Worm (Caenorhabditis elegans) whole organism, L4 larva: ENCODE data around the gene AH9.6.

Experiments used
- D1046.2 ChIP-seq: fragments of 200-800 bp; sonication (Bioruptor generic); IDR thresholded peaks from 2 replicates; pipeline ENCODE4 v1.3.6; 2022; ENCODE audit warnings: missing genetic modification characterization, missing compliant biosample characterization
- F37D6.2 ChIP-seq: sonication (generic microtip); optimal IDR thresholded peaks from 2 replicates; lab custom pipeline; 2016; ENCODE audit warnings: mild to moderate bottlenecking, missing genetic modification characterization, missing compliant biosample characterization
- F44E2.7 ChIP-seq: fragments of 200-800 bp; sonication (Bioruptor generic); IDR thresholded peaks from 2 replicates; pipeline ENCODE4 v2.1.2; 2022; ENCODE audit warnings: missing genetic modification characterization, missing compliant biosample characterization
- R02D3.7 ChIP-seq: fragments of 150-350 bp; sonication (generic microtip); optimal IDR thresholded peaks from 3 replicates; lab custom pipeline; 2014; ENCODE audit warnings: missing biosample characterization, missing genetic modification characterization
- T20F7.1 ChIP-seq: fragments of 200-800 bp; sonication (Bioruptor generic); optimal IDR thresholded peaks from 2 replicates; lab custom pipeline; 2018; ENCODE audit warnings: mild to moderate bottlenecking, missing genetic modification characterization, missing compliant biosample characterization
- T26A8.4 ChIP-seq: fragments of 200-800 bp; sonication (Bioruptor generic); IDR thresholded peaks from 2 replicates; pipeline ENCODE4 v1.3.6; 2022; ENCODE audit warnings: missing genetic modification characterization, missing compliant biosample characterization
- Y75B8A.6 ChIP-seq: fragments of 200-800 bp; sonication (Bioruptor generic); IDR thresholded peaks from 2 replicates; pipeline ENCODE4 v1.3.6; 2022; ENCODE audit warnings: missing genetic modification reagents, missing genetic modification characterization, missing compliant biosample characterization
- aha-1 ChIP-seq: fragments of 150-350 bp; peaks from one replicate; lab custom pipeline; 2014; ENCODE audit warnings: missing biosample characterization, missing genetic modification characterization
- ama-1 ChIP-seq: fragments of 150-350 bp; optimal IDR thresholded peaks from 2 replicates; lab custom pipeline; 2014; ENCODE audit warnings: inconsistent platforms, mixed read lengths
- arid-1 ChIP-seq: fragments of 200-800 bp; sonication (Bioruptor generic); conservative IDR thresholded peaks from 2 replicates; pipeline ENCODE4 v1.3.6; 2022; ENCODE audit warnings: missing genetic modification reagents, missing genetic modification characterization, missing compliant biosample characterization
- ceh-20 ChIP-seq: fragments of 200-800 bp; sonication (Bioruptor generic); IDR thresholded peaks from 2 replicates; pipeline ENCODE4 v1.3.6; 2022; ENCODE audit warnings: missing genetic modification reagents, missing genetic modification characterization, missing compliant biosample characterization
- ceh-28 ChIP-seq: fragments of 150-350 bp; optimal IDR thresholded peaks from 2 replicates; lab custom pipeline; 2014; ENCODE audit warnings: missing biosample characterization, missing genetic modification reagents, missing genetic modification characterization
- ceh-32 ChIP-seq: sonication (generic microtip); optimal IDR thresholded peaks from 2 replicates; lab custom pipeline; 2016; ENCODE audit warnings: mild to moderate bottlenecking, missing genetic modification characterization, missing compliant biosample characterization; ENCODE audit not compliant: poor library complexity
- ceh-44 ChIP-seq: fragments of 200-800 bp; sonication (Bioruptor generic); IDR thresholded peaks from 2 replicates; pipeline ENCODE4 v1.3.6; 2022; ENCODE audit warnings: missing genetic modification reagents, missing genetic modification characterization, missing compliant biosample characterization
- ceh-82 ChIP-seq: sonication (generic microtip); optimal IDR thresholded peaks from 2 replicates; lab custom pipeline; 2017; ENCODE audit warnings: missing biosample characterization, missing genetic modification characterization
- ces-1 ChIP-seq: fragments of 150-350 bp; sonication (generic microtip); optimal IDR thresholded peaks from 4 replicates; lab custom pipeline; 2014; ENCODE audit warnings: missing biosample characterization, missing genetic modification reagents, missing genetic modification characterization
- cey-2 ChIP-seq: sonication (generic microtip); optimal IDR thresholded peaks from 3 replicates; lab custom pipeline; 2017; ENCODE audit warnings: missing genetic modification characterization, mild to moderate bottlenecking, missing compliant biosample characterization, antibody characterized with exemption, borderline replicate concordance; ENCODE audit not compliant: insufficient read depth
- daf-12 ChIP-seq: fragments of 150-350 bp; optimal IDR thresholded peaks from 2 replicates; lab custom pipeline; 2014; ENCODE audit warnings: missing biosample characterization, missing genetic modification reagents, missing genetic modification characterization
- daf-19 ChIP-seq: fragments of 200-800 bp; sonication (Bioruptor generic); conservative IDR thresholded peaks from 2 replicates; pipeline ENCODE4 v1.3.6; 2022; ENCODE audit warnings: missing genetic modification characterization, missing compliant biosample characterization
- daf-8 ChIP-seq: fragments of 200-800 bp; sonication (Bioruptor generic); IDR thresholded peaks from 2 replicates; pipeline ENCODE4 v1.3.6; 2022; ENCODE audit warnings: missing genetic modification characterization, missing compliant biosample characterization
- dmd-8 ChIP-seq: fragments of 200-800 bp; sonication (Bioruptor generic); IDR thresholded peaks from 2 replicates; pipeline ENCODE4 v1.3.6; 2022; ENCODE audit warnings: missing genetic modification characterization, missing compliant biosample characterization
- dmd-9 ChIP-seq: fragments of 200-800 bp; sonication (Bioruptor generic); IDR thresholded peaks from 2 replicates; pipeline ENCODE4 v1.3.6; 2022; ENCODE audit warnings: missing genetic modification reagents, missing genetic modification characterization, missing compliant biosample characterization
- dve-1 ChIP-seq: sonication (generic microtip); optimal IDR thresholded peaks from 2 replicates; lab custom pipeline; 2017; ENCODE audit warnings: antibody characterized with exemption, mild to moderate bottlenecking, missing genetic modification characterization, missing compliant biosample characterization; ENCODE audit not compliant: insufficient read depth
- egl-43 ChIP-seq: fragments of 200-800 bp; sonication (Bioruptor generic); IDR thresholded peaks from 2 replicates; pipeline ENCODE4 v1.3.6; 2022; ENCODE audit warnings: missing genetic modification reagents, missing genetic modification characterization, missing compliant biosample characterization
- gei-8 ChIP-seq: fragments of 200-800 bp; sonication (Bioruptor generic); optimal IDR thresholded peaks from 2 replicates; lab custom pipeline; 2018; ENCODE audit warnings: mild to moderate bottlenecking, missing genetic modification characterization, missing compliant biosample characterization
- hlh-11 ChIP-seq: fragments of 200-800 bp; sonication (Bioruptor generic); optimal IDR thresholded peaks from 2 replicates; lab custom pipeline; 2018; ENCODE audit warnings: mild to moderate bottlenecking, missing genetic modification characterization, missing compliant biosample characterization
- hlh-30 ChIP-seq: sonication (generic microtip); optimal IDR thresholded peaks from 2 replicates; lab custom pipeline; 2017; ENCODE audit warnings: antibody characterized with exemption, mild to moderate bottlenecking, missing genetic modification characterization, missing compliant biosample characterization; ENCODE audit not compliant: insufficient read depth
- jun-1 ChIP-seq: fragments of 150-350 bp; optimal IDR thresholded peaks from 2 replicates; lab custom pipeline; 2014; ENCODE audit warnings: missing biosample characterization, missing genetic modification reagents, missing genetic modification characterization
- lin-1 ChIP-seq: fragments of 200-800 bp; sonication (Bioruptor generic); IDR thresholded peaks from 2 replicates; pipeline ENCODE4 v1.3.6; 2022; ENCODE audit warnings: missing genetic modification reagents, missing genetic modification characterization, missing compliant biosample characterization
- madf-9 ChIP-seq: fragments of 200-800 bp; sonication (Bioruptor generic); conservative IDR thresholded peaks from 2 replicates; pipeline ENCODE4 v1.3.6; 2022; ENCODE audit warnings: missing genetic modification reagents, missing genetic modification characterization, missing compliant biosample characterization
- mdl-1 ChIP-seq, 2 experiments: fragments of 150-350 bp in 1 of 2; sonication (generic microtip) in 1 of 2; optimal IDR thresholded peaks; 2 replicates each; lab custom pipeline; 2014 to 2017; ENCODE audit warnings: missing biosample characterization in 2 of 2, missing genetic modification characterization in 2 of 2
- mes-2 ChIP-seq: sonication (generic microtip); optimal IDR thresholded peaks from 2 replicates; lab custom pipeline; 2016; ENCODE audit warnings: missing genotype, mild to moderate bottlenecking, missing genetic modification characterization, missing compliant biosample characterization; ENCODE audit not compliant: poor library complexity, severe bottlenecking
- mxl-2 ChIP-seq: fragments of 200-800 bp; sonication (Bioruptor generic); conservative IDR thresholded peaks from 2 replicates; pipeline ENCODE4 v1.3.6; 2022; ENCODE audit warnings: missing genetic modification reagents, missing genetic modification characterization, missing compliant biosample characterization
- mxl-3 ChIP-seq: fragments of 200-800 bp; sonication (Bioruptor generic); optimal IDR thresholded peaks from 2 replicates; lab custom pipeline; 2018; ENCODE audit warnings: mild to moderate bottlenecking, missing genetic modification characterization, missing compliant biosample characterization
- nhr-10 ChIP-seq: fragments of 150-350 bp; optimal IDR thresholded peaks from 2 replicates; lab custom pipeline; 2014; ENCODE audit warnings: missing biosample characterization, missing genetic modification characterization
- nhr-102 ChIP-seq: sonication (generic microtip); optimal IDR thresholded peaks from 2 replicates; lab custom pipeline; 2016; ENCODE audit warnings: mild to moderate bottlenecking, missing genetic modification characterization, moderate library complexity, missing compliant biosample characterization
- nhr-11 ChIP-seq: fragments of 150-350 bp; optimal IDR thresholded peaks from 2 replicates; lab custom pipeline; 2014; ENCODE audit warnings: missing biosample characterization, missing genetic modification characterization
- nhr-111 ChIP-seq: fragments of 200-800 bp; sonication (Bioruptor generic); optimal IDR thresholded peaks from 2 replicates; lab custom pipeline; 2018; ENCODE audit warnings: mild to moderate bottlenecking, missing genetic modification characterization, missing compliant biosample characterization
- nhr-25 ChIP-seq: sonication (generic microtip); optimal IDR thresholded peaks from 2 replicates; lab custom pipeline; 2017; ENCODE audit warnings: missing genetic modification characterization, mild to moderate bottlenecking, missing compliant biosample characterization, antibody characterized with exemption, moderate library complexity, borderline replicate concordance; ENCODE audit not compliant: insufficient read depth
- nhr-76 ChIP-seq: fragments of 150-350 bp; optimal IDR thresholded peaks from 2 replicates; lab custom pipeline; 2014; ENCODE audit warnings: missing biosample characterization, missing genetic modification characterization
- pha-4 ChIP-seq, 2 experiments: fragments of 150-350 bp in 1 of 2; fragments of 200-800 bp in 1 of 2; sonication (Bioruptor generic) in 1 of 2; IDR thresholded peaks in 1 of 2; optimal IDR thresholded peaks in 1 of 2; 2 replicates each; pipeline versions ENCODE4 v1.3.6 to Lab custom; 2014 to 2022; ENCODE audit warnings: missing genetic modification characterization in 2 of 2, missing genetic modification reagents in 2 of 2, missing biosample characterization in 1 of 2, missing compliant biosample characterization in 1 of 2
- snpc-1.2 ChIP-seq: fragments of 200-800 bp; sonication (Bioruptor generic); IDR thresholded peaks from 2 replicates; pipeline ENCODE4 v1.3.6; 2022; ENCODE audit warnings: missing genetic modification reagents, missing genetic modification characterization, missing compliant biosample characterization
- spr-3 ChIP-seq: fragments of 200-800 bp; sonication (Bioruptor generic); optimal IDR thresholded peaks from 2 replicates; lab custom pipeline; 2018; ENCODE audit warnings: mild to moderate bottlenecking, missing genetic modification characterization, missing compliant biosample characterization
- tag-97 ChIP-seq: fragments of 200-800 bp; sonication (Bioruptor generic); IDR thresholded peaks from 2 replicates; pipeline ENCODE4 v1.3.6; 2022; ENCODE audit warnings: missing genetic modification characterization, missing compliant biosample characterization
- unc-130 ChIP-seq: sonication (generic microtip); optimal IDR thresholded peaks from 2 replicates; lab custom pipeline; 2016; ENCODE audit warnings: missing genetic modification reagents, missing genetic modification characterization, missing compliant biosample characterization
- unc-62 ChIP-seq, 3 experiments: fragments of 150-350 bp in 1 of 3; sonication (generic microtip); optimal IDR thresholded peaks in 2 of 3; peaks in 1 of 3; 1 replicate in 1 of 3; 2 replicates in 2 of 3; lab custom pipeline; 2014 to 2017; ENCODE audit warnings: missing biosample characterization in 3 of 3, missing genetic modification characterization in 3 of 3, missing genetic modification reagents in 3 of 3, missing genotype in 1 of 3
- vab-7 ChIP-seq: fragments of 200-800 bp; sonication (Bioruptor generic); IDR thresholded peaks from 2 replicates; pipeline ENCODE4 v1.3.6; 2022; ENCODE audit warnings: missing genetic modification reagents, missing genetic modification characterization, missing compliant biosample characterization
- ztf-11 ChIP-seq: fragments of 150-350 bp; optimal IDR thresholded peaks from 2 replicates; lab custom pipeline; 2014; ENCODE audit warnings: missing biosample characterization, missing genetic modification characterization

AH9.6 gene

ce11 chrX:2226875-2227355, 41.0 kb downstream of the AH9.6 start (continued):
- TF ChIP-seq mdl-1 (tag; optimal IDR thresholded peaks at IDR 0.05; lab: Kevin White, UChicago) (peak in 1 of 2 experiments; percentile 79), nhr-102 (tag; lab: Kevin White, UChicago) (peak; percentile 58), nhr-25 (tag; lab: Kevin White, UChicago) (peak; percentile 53), hlh-30 (peak; percentile 90), madf-9 (GFP tag; lab: Robert Waterston, UW) (peak; percentile 83), egl-43 (GFP tag; lab: Robert Waterston, UW) (peak; percentile 94), vab-7 (GFP tag; lab: Robert Waterston, UW) (peak; percentile 89), pha-4 (GFP tag; IDR thresholded peaks at IDR 0.05; lab: Robert Waterston, UW) (peak; percentile 91), pha-4 (tag; optimal IDR thresholded peaks at IDR 0.05; lab: Kevin White, UChicago) (no peak), nhr-11 (tag; lab: Kevin White, UChicago) (no peak), ztf-11 (tag; lab: Kevin White, UChicago) (no peak), gei-8 (GFP tag; lab: Kevin White, UChicago) (peak; percentile 79), nhr-10 (tag; lab: Kevin White, UChicago) (no peak), F37D6.2 (peak; percentile 41), mxl-3 (GFP tag; lab: Kevin White, UChicago) (peak; percentile 71), mes-2 (peak; percentile 90), dve-1 (tag; lab: Kevin White, UChicago) (peak; percentile 57), snpc-1.2 (GFP tag; lab: Robert Waterston, UW) (peak; percentile 90), jun-1 (tag; lab: Kevin White, UChicago) (peak; percentile 81), lin-1 (peak; percentile 58), dmd-9 (GFP tag; lab: Robert Waterston, UW) (peak; percentile 84), aha-1 (peak; percentile 95), ceh-82 (tag; lab: Kevin White, UChicago) (no peak), nhr-76 (tag; lab: Kevin White, UChicago) (no peak), R02D3.7 (peak; percentile 22), nhr-111 (GFP tag; lab: Kevin White, UChicago) (peak; percentile 92), ceh-32 (no peak), daf-19 (GFP tag; lab: Robert Waterston, UW) (peak; percentile 90), arid-1 (GFP tag; lab: Robert Waterston, UW) (peak; percentile 85), dmd-8 (GFP tag; lab: Robert Waterston, UW) (peak; percentile 80), unc-130 (GFP tag; lab: Kevin White, UChicago) (peak; percentile 63), cey-2 (tag; lab: Kevin White, UChicago) (no peak), F44E2.7 (GFP tag; lab: Robert Waterston, UW) (peak; percentile 71; the same call in 1 of the 2 replicates), ceh-20 (GFP tag; lab: Robert Waterston, UW) (peak; percentile 83), T26A8.4 (GFP tag; lab: Robert Waterston, UW) (peak; percentile 83), hlh-11 (peak; percentile 62), daf-12 (tag; lab: Kevin White, UChicago) (no peak), ces-1 (GFP tag; lab: Kevin White, UChicago) (no peak), unc-62 (GFP tag; optimal IDR thresholded peaks at IDR 0.05 in 1 of 2; lab: Kevin White, UChicago) (peak in 1 of 2 experiments; percentile 91), unc-62 (tag; optimal IDR thresholded peaks at IDR 0.05; lab: Kevin White, UChicago) (no peak), ama-1 (lab: Kevin White, UChicago) (no peak), tag-97 (GFP tag; lab: Robert Waterston, UW) (no peak), daf-8 (GFP tag; lab: Robert Waterston, UW) (no peak; the same call in 1 of the 2 replicates), ceh-44 (GFP tag; lab: Robert Waterston, UW) (peak; percentile 73; the same call in 1 of the 2 replicates), Y75B8A.6 (peak; percentile 66; the same call in 1 of the 2 replicates), spr-3 (GFP tag; lab: Kevin White, UChicago) (peak; percentile 72), mxl-2 (GFP tag; lab: Robert Waterston, UW) (0 out of 2 replicates have a peak, but pooled peaks have one; percentile 37), ceh-28 (tag; lab: Kevin White, UChicago) (no peak), T20F7.1 (no peak), D1046.2 (peak; percentile 83; the same call in 1 of the 2 replicates)
